Worm (Caenorhabditis elegans): ENCODE results near the gene R03H10.6.

- TF ChIP-seq Y79H2A.3 (GFP tag; conservative IDR thresholded peaks at IDR 0.05) (no peak), ama-1 (optimal IDR thresholded peaks at IDR 0.05) (no peak), ama-1 (GFP tag; optimal IDR thresholded peaks at IDR 0.05) (no peak), D2030.7 (GFP tag; IDR thresholded peaks at IDR 0.05) (no peak), snpc-3.4 (tag; optimal IDR thresholded peaks at IDR 0.05) (no peak), ceh-79 (tag; optimal IDR thresholded peaks at IDR 0.05) (no peak), ceh-58 (GFP tag; IDR thresholded peaks at IDR 0.05) (no peak), egl-18 (GFP tag; IDR thresholded peaks at IDR 0.05) (no peak)
Measured at ce11 chrII:4146039-4146438, 27.3 kb downstream of the R03H10.6 start, which contains the start of gene F56D3.1.
